Fruit fly (Drosophila melanogaster) whole organism, embryonic: ENCODE data around the gene bin.
A peak's percentile ranks its signal among the peaks of the same experiment; 100 is the strongest.

Experiments used
- BEAF-32 ChIP-seq: fragments of 200-800 bp; sonication (Bioruptor generic); optimal IDR thresholded peaks from 3 replicates; lab custom pipeline; 2017; ENCODE audit warnings: missing biosample characterization, missing genetic modification characterization, mild to moderate bottlenecking, moderate library complexity, missing genetic modification reagents
- Bteb2 ChIP-seq: fragments of 200-800 bp; sonication (Bioruptor generic); optimal IDR thresholded peaks from 2 replicates; lab custom pipeline; 2016; ENCODE audit warnings: missing biosample characterization, missing genetic modification characterization
- CG11456 ChIP-seq: fragments of 200-800 bp; sonication (Bioruptor generic); IDR thresholded peaks from 3 replicates; pipeline ENCODE4 v1.3.6; 2022; ENCODE audit warnings: missing biosample characterization, missing genetic modification characterization
- CG11723 ChIP-seq: fragments of 200-800 bp; sonication (Bioruptor generic); optimal IDR thresholded peaks from 2 replicates; lab custom pipeline; 2017; ENCODE audit warnings: missing biosample characterization, mild to moderate bottlenecking, missing genetic modification characterization
- CG12071 ChIP-seq: fragments of 200-800 bp; sonication (Bioruptor generic); optimal IDR thresholded peaks from 3 replicates; lab custom pipeline; 2018; ENCODE audit warnings: missing biosample characterization, mild to moderate bottlenecking, missing genetic modification characterization
- CG13424 ChIP-seq: fragments of 200-800 bp; sonication (Bioruptor generic); optimal IDR thresholded peaks from 2 replicates; lab custom pipeline; 2019; ENCODE audit warnings: missing biosample characterization, mild to moderate bottlenecking, missing genetic modification characterization, moderate library complexity
- CG13775 ChIP-seq: fragments of 200-800 bp; sonication (Bioruptor generic); optimal IDR thresholded peaks from 3 replicates; lab custom pipeline; 2017; ENCODE audit warnings: missing biosample characterization, mild to moderate bottlenecking, missing genetic modification characterization
- CG14050 ChIP-seq: fragments of 200-800 bp; sonication (Bioruptor generic); IDR thresholded peaks from 3 replicates; pipeline ENCODE4 v1.3.6; 2022; ENCODE audit warnings: missing biosample characterization, missing genetic modification characterization
- CG14710 ChIP-seq: fragments of 200-800 bp; sonication (Bioruptor generic); optimal IDR thresholded peaks from 3 replicates; lab custom pipeline; 2019; ENCODE audit warnings: missing biosample characterization, mild to moderate bottlenecking, missing genetic modification characterization, moderate library complexity
- CG1603 ChIP-seq: fragments of 200-800 bp; sonication (Bioruptor generic); optimal IDR thresholded peaks from 2 replicates; lab custom pipeline; 2019; ENCODE audit warnings: missing biosample characterization, mild to moderate bottlenecking, missing genetic modification characterization, moderate library complexity
- CG16779 ChIP-seq: fragments of 200-800 bp; sonication (Bioruptor generic); IDR thresholded peaks from 2 replicates; pipeline ENCODE4 v1.3.6; 2022; ENCODE audit warnings: missing biosample characterization, missing genetic modification characterization
- CG16813 ChIP-seq: fragments of 200-800 bp; sonication (Bioruptor generic); IDR thresholded peaks from 3 replicates; pipeline ENCODE4 v1.3.6; 2022; ENCODE audit warnings: missing biosample characterization, missing genetic modification characterization; ENCODE audit not compliant: partially characterized antibody
- CG17912 ChIP-seq: fragments of 200-800 bp; sonication (Bioruptor generic); optimal IDR thresholded peaks from 2 replicates; lab custom pipeline; 2018; ENCODE audit warnings: missing biosample characterization, mild to moderate bottlenecking, missing genetic modification characterization
- CG18599 ChIP-seq: fragments of 200-800 bp; sonication (Bioruptor generic); optimal IDR thresholded peaks from 3 replicates; lab custom pipeline; 2017; ENCODE audit warnings: missing biosample characterization, missing genetic modification characterization, mild to moderate bottlenecking, moderate library complexity, missing genetic modification reagents
- CG34224 ChIP-seq: fragments of 200-800 bp; sonication (Bioruptor generic); IDR thresholded peaks from 3 replicates; pipeline ENCODE4 v1.3.6; 2022; ENCODE audit warnings: missing biosample characterization, missing genetic modification characterization; ENCODE audit not compliant: partially characterized antibody
- CG4282 ChIP-seq: fragments of 200-800 bp; sonication (Bioruptor generic); optimal IDR thresholded peaks from 2 replicates; lab custom pipeline; 2016; ENCODE audit warnings: missing biosample characterization, missing genetic modification characterization
- CG4404 ChIP-seq: fragments of 200-800 bp; sonication (Bioruptor generic); IDR thresholded peaks from 2 replicates; pipeline ENCODE4 v1.3.6; 2022; ENCODE audit warnings: missing biosample characterization, missing genetic modification characterization
- CG4707 ChIP-seq: fragments of 200-800 bp; sonication (Bioruptor generic); optimal IDR thresholded peaks from 2 replicates; lab custom pipeline; 2018; ENCODE audit warnings: missing biosample characterization, mild to moderate bottlenecking, missing genetic modification characterization, moderate library complexity
- CG6813 ChIP-seq: fragments of 200-800 bp; sonication (Bioruptor generic); optimal IDR thresholded peaks from 2 replicates; lab custom pipeline; 2017; ENCODE audit warnings: missing biosample characterization, missing genetic modification characterization, mild to moderate bottlenecking, moderate library complexity, missing genetic modification reagents
- CG7271 ChIP-seq: fragments of 200-800 bp; sonication (Bioruptor generic); optimal IDR thresholded peaks from 2 replicates; lab custom pipeline; 2018; ENCODE audit warnings: missing biosample characterization, mild to moderate bottlenecking, missing genetic modification characterization, moderate library complexity
- CG7372 ChIP-seq: fragments of 200-800 bp; sonication (Bioruptor generic); IDR thresholded peaks from 2 replicates; pipeline ENCODE4 v1.3.6; 2022; ENCODE audit warnings: missing biosample characterization, missing genetic modification characterization
- CG8388 ChIP-seq: fragments of 200-800 bp; sonication (Bioruptor generic); optimal IDR thresholded peaks from 2 replicates; lab custom pipeline; 2019; ENCODE audit warnings: missing biosample characterization, mild to moderate bottlenecking, missing genetic modification characterization, moderate library complexity
- D ChIP-seq, 2 experiments: fragments of 200-800 bp in 1 of 2; fragments of >200 bp in 1 of 2; sonication (Bioruptor generic) in 1 of 2; optimal IDR thresholded peaks; 2 replicates in 1 of 2; 3 replicates in 1 of 2; lab custom pipeline; 2017; ENCODE audit warnings: mild to moderate bottlenecking in 1 of 2, missing biosample characterization in 1 of 2, missing genetic modification characterization in 1 of 2, missing genetic modification reagents in 1 of 2
- Dref ChIP-seq: fragments of 200-800 bp; sonication (Bioruptor generic); IDR thresholded peaks from 2 replicates; pipeline ENCODE4 v1.3.6; 2022; ENCODE audit warnings: missing biosample characterization, missing genetic modification characterization
- E2f2 ChIP-seq: fragments of 200-800 bp; sonication (Bioruptor generic); IDR thresholded peaks from 2 replicates; pipeline ENCODE4 v1.3.6; 2022; ENCODE audit warnings: missing biosample characterization, missing genetic modification characterization
- Gug ChIP-seq: fragments of 200-800 bp; sonication (Bioruptor generic); IDR thresholded peaks from 4 replicates; pipeline ENCODE4 v1.3.6; 2022; ENCODE audit warnings: missing biosample characterization, missing genetic modification characterization
- H15 ChIP-seq: fragments of 200-800 bp; sonication (Bioruptor generic); IDR thresholded peaks from 3 replicates; pipeline ENCODE4 v1.3.6; 2022; ENCODE audit warnings: missing biosample characterization, missing genetic modification characterization
- Optix ChIP-seq: fragments of 200-800 bp; sonication (Bioruptor generic); IDR thresholded peaks from 3 replicates; pipeline ENCODE4 v1.3.6; 2022; ENCODE audit warnings: missing biosample characterization, missing genetic modification characterization
- Sox100B ChIP-seq: fragments of 200-800 bp; sonication (Bioruptor generic); optimal IDR thresholded peaks from 3 replicates; lab custom pipeline; 2018; ENCODE audit warnings: missing biosample characterization, mild to moderate bottlenecking, missing genetic modification characterization
- ab ChIP-seq: fragments of 200-800 bp; sonication (Bioruptor generic); optimal IDR thresholded peaks from 2 replicates; lab custom pipeline; 2016; ENCODE audit warnings: missing biosample characterization, missing genetic modification characterization
- crp ChIP-seq, 2 experiments: fragments of 200-800 bp; sonication (Bioruptor generic); optimal IDR thresholded peaks; 2 replicates in 1 of 2; 3 replicates in 1 of 2; lab custom pipeline; 2017; ENCODE audit warnings: missing biosample characterization in 2 of 2, missing genetic modification characterization in 2 of 2, mild to moderate bottlenecking in 1 of 2, moderate library complexity in 1 of 2
- disco-r ChIP-seq: fragments of 200-800 bp; sonication (Bioruptor generic); optimal IDR thresholded peaks from 2 replicates; lab custom pipeline; 2016; ENCODE audit warnings: missing biosample characterization, missing genetic modification characterization
- esg ChIP-seq: fragments of 200-800 bp; sonication (Bioruptor generic); conservative IDR thresholded peaks from 2 replicates; pipeline ENCODE4 v1.3.6; 2022; ENCODE audit warnings: missing biosample characterization, missing genetic modification characterization
- fd64A ChIP-seq: fragments of 200-800 bp; sonication (Bioruptor generic); optimal IDR thresholded peaks from 3 replicates; lab custom pipeline; 2018; ENCODE audit warnings: missing biosample characterization, mild to moderate bottlenecking, missing genetic modification characterization
- fd96Cb ChIP-seq: fragments of 200-800 bp; sonication (Bioruptor generic); optimal IDR thresholded peaks from 2 replicates; lab custom pipeline; 2018; ENCODE audit warnings: missing biosample characterization, mild to moderate bottlenecking, missing genetic modification characterization, moderate library complexity
- grau ChIP-seq: fragments of 200-800 bp; optimal IDR thresholded peaks from 3 replicates; lab custom pipeline; 2019; ENCODE audit warnings: missing biosample characterization, mild to moderate bottlenecking, missing genetic modification characterization, moderate library complexity
- klu ChIP-seq: fragments of 200-800 bp; sonication (Bioruptor generic); IDR thresholded peaks from 2 replicates; pipeline ENCODE4 v1.3.6; 2022; ENCODE audit warnings: missing biosample characterization, missing genetic modification characterization
- lilli ChIP-seq: fragments of 200-800 bp; sonication (Bioruptor generic); optimal IDR thresholded peaks from 3 replicates; lab custom pipeline; 2016; ENCODE audit warnings: missing biosample characterization, missing genetic modification characterization
- lmd ChIP-seq: fragments of 200-800 bp; sonication (Bioruptor generic); IDR thresholded peaks from 2 replicates; pipeline ENCODE4 v1.3.6; 2022; ENCODE audit warnings: missing biosample characterization, missing genetic modification characterization
- mam ChIP-seq: fragments of 200-800 bp; sonication (Bioruptor generic); optimal IDR thresholded peaks from 3 replicates; lab custom pipeline; 2016; ENCODE audit warnings: missing biosample characterization, missing genetic modification characterization
- pfk ChIP-seq: fragments of 200-800 bp; sonication (Bioruptor generic); optimal IDR thresholded peaks from 2 replicates; lab custom pipeline; 2018; ENCODE audit warnings: missing biosample characterization, mild to moderate bottlenecking, missing genetic modification characterization, moderate library complexity
- slou ChIP-seq: fragments of 200-800 bp; sonication (Bioruptor generic); optimal IDR thresholded peaks from 3 replicates; lab custom pipeline; 2016; ENCODE audit warnings: missing biosample characterization, missing genetic modification characterization
- sna ChIP-seq: fragments of 200-800 bp; sonication (Bioruptor generic); IDR thresholded peaks from 2 replicates; pipeline ENCODE4 v1.3.6; 2022; ENCODE audit warnings: missing biosample characterization, missing genetic modification characterization; ENCODE audit not compliant: partially characterized antibody
- sqz ChIP-seq: fragments of 200-800 bp; sonication (Bioruptor generic); optimal IDR thresholded peaks from 3 replicates; lab custom pipeline; 2018; ENCODE audit warnings: missing biosample characterization, mild to moderate bottlenecking, missing genetic modification characterization
- stc ChIP-seq: fragments of 200-800 bp; sonication (Bioruptor generic); IDR thresholded peaks from 2 replicates; pipeline ENCODE4 v1.3.6; 2022; ENCODE audit warnings: missing biosample characterization, missing genetic modification characterization
- toy ChIP-seq: fragments of 200-800 bp; sonication (Bioruptor generic); IDR thresholded peaks from 2 replicates; pipeline ENCODE4 v1.3.6; 2022; ENCODE audit warnings: missing biosample characterization, missing genetic modification characterization
- ttk ChIP-seq: fragments of 200-800 bp; sonication (Bioruptor generic); IDR thresholded peaks from 2 replicates; pipeline ENCODE4 v2.1.2; 2022; ENCODE audit warnings: missing biosample characterization, missing genetic modification characterization
- tx ChIP-seq: fragments of 200-800 bp; sonication (Bioruptor generic); optimal IDR thresholded peaks from 2 replicates; lab custom pipeline; 2016; ENCODE audit warnings: missing biosample characterization, missing genetic modification characterization

Gene bin

dm6 chr3L:6968961-6969814 is 21.2 kb upstream of the bin start, which contains the start of the genes Mis12 and CG9953 (continued):
- TF ChIP-seq CG13424 (tag; lab: Kevin White, UChicago) (peak; percentile 50), Dref (GFP tag; lab: Robert Waterston, UW) (no peak), grau (tag; lab: Kevin White, UChicago) (peak; percentile 36), Sox100B (GFP tag; lab: Kevin White, UChicago) (peak; percentile 47), sna (GFP tag; lab: Robert Waterston, UW) (no peak), disco-r (GFP tag; lab: Kevin White, UChicago) (no peak), ttk (peak; percentile 62), toy (GFP tag; lab: Robert Waterston, UW) (no peak), H15 (GFP tag; lab: Robert Waterston, UW) (peak; percentile 43; the same call in 1 of the 3 replicates), CG6813 (GFP tag; lab: Kevin White, UChicago) (no peak), E2f2 (GFP tag; lab: Robert Waterston, UW) (peak; percentile 59), slou (GFP tag; lab: Kevin White, UChicago) (no peak), CG18599 (GFP tag; lab: Kevin White, UChicago) (no peak), CG16779 (no peak), CG17912 (GFP tag; lab: Kevin White, UChicago) (no peak), CG14710 (tag; lab: Kevin White, UChicago) (peak; percentile 56), BEAF-32 (GFP tag; lab: Kevin White, UChicago) (peak; percentile 19), D (optimal IDR thresholded peaks at IDR 0.05; lab: Kevin White, UChicago) (no peak), D (GFP tag; optimal IDR thresholded peaks at IDR 0.05; lab: Kevin White, UChicago) (peak; percentile 30), CG8388 (GFP tag; lab: Kevin White, UChicago) (no peak), ab (no peak), CG34224 (GFP tag; lab: Robert Waterston, UW) (no peak), lilli (GFP tag; lab: Kevin White, UChicago) (peak; percentile 47), Gug (GFP tag; lab: Robert Waterston, UW) (peak; percentile 12; the same call in 2 of the 4 replicates), Optix (no peak), stc (GFP tag; lab: Robert Waterston, UW) (no peak; the same call in 1 of the 2 replicates), esg (GFP tag; lab: Robert Waterston, UW) (0 out of 2 replicates have a peak, but pooled peaks have one; percentile 20), pfk (GFP tag; lab: Kevin White, UChicago) (no peak), CG7271 (tag; lab: Kevin White, UChicago) (no peak), crp (GFP tag; optimal IDR thresholded peaks at IDR 0.05; lab: Kevin White, UChicago) (no peak), fd64A (GFP tag; lab: Kevin White, UChicago) (no peak), CG4404 (GFP tag; lab: Robert Waterston, UW) (no peak), fd96Cb (tag; lab: Kevin White, UChicago) (no peak), CG16813 (GFP tag; lab: Robert Waterston, UW) (no peak), sqz (no peak), CG13775 (peak; percentile 70), CG12071 (GFP tag; lab: Kevin White, UChicago) (no peak), Bteb2 (GFP tag; lab: Kevin White, UChicago) (peak; percentile 10), CG1603 (no peak), klu (no peak), CG11723 (GFP tag; lab: Kevin White, UChicago) (no peak), mam (GFP tag; lab: Kevin White, UChicago) (no peak), tx (GFP tag; lab: Kevin White, UChicago) (no peak), CG14050 (GFP tag; lab: Robert Waterston, UW) (no peak), CG11456 (0 out of 3 replicates have a peak, but pooled peaks have one; percentile 7), CG7372 (GFP tag; lab: Robert Waterston, UW) (no peak), CG4707 (no peak), lmd (GFP tag; lab: Robert Waterston, UW) (peak; percentile 48), CG4282 (no peak)
